Fruit fly (Drosophila melanogaster): Measurements from ENCODE around the gene ringer.

The ringer gene

DNA sequence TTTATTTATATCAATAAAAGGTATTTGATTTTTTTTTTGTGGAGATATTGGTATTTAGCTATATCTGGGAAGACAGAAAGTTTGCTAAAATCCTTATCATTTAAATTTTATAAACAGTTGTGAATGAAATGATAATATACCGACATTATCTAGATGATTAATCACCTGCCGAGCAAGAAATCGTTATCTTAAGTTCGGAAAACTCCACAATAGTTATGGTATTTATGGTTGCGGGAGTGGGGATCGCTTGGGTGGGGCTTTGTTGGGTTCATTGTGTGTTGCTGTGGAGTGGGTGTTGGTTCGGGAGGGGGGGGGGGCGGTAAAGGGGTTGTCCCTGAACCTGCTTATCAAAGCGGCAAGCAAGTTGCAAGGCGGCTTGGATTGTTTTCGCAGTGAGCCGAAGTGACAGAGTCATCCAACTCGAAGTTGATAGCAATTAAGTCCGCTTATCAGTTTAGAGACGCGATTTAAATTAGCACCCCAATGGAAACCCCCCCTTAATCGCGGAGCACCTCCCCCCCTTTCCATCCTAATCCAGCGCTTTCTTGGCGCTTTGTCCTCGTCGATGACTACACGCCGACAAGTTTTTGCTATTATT lies 33.1 kb upstream of the ringer start:
- TF ChIP-seq Rel (GFP tag; optimal IDR thresholded peaks at IDR 0.05): no peak
- TF ChIP-seq Rel (tag; optimal IDR thresholded peaks at IDR 0.05): peak; percentile 87
- no peak for TF ChIP-seq woc (GFP tag; optimal IDR thresholded peaks at IDR 0.05)

DNA sequence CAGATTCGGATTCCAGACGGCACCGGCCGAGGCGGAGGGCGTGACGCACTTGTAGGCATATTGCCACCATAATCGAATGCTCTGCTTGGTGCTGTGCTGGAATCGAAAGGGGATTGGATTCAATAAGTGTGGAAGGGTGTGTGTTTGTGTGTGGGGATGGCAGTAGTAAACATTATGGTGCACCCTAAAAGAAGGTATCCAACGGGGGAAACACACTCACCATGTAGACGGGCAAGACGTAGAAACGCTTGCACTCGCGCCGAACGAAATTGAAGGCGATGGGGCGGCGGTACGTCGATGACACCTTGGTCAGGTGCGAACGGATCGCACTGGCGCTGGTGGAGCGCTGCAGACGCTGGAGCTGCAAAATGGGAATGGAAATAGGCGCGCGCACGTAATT lies 32.0 kb upstream of the ringer start:
- no peak for TF ChIP-seq Rel (GFP tag; optimal IDR thresholded peaks at IDR 0.05)
- TF ChIP-seq Rel (tag; optimal IDR thresholded peaks at IDR 0.05): peak; percentile 77
- no peak for TF ChIP-seq sv (GFP tag; optimal IDR thresholded peaks at IDR 0.05)
- no peak for TF ChIP-seq dmrt93B (GFP tag; optimal IDR thresholded peaks at IDR 0.05)

DNA sequence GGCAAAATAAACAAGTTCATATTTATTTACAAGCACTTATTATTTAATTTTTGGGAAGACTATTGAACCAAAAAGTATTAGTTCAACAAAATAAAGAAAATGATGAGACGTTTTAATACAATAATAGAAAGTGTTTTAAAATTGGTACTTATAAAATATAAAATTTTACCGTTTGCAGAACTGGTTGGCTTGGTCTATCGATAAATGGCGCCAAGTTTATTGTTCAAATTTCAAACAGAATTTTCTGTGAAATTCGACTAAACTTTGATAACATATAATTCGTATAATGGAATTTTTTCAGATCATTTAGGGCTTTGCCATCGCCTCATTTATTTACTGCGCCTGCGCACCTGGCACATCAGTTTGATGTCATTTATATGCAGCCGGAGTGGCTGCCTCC lies 31.6 kb upstream of the ringer start:
- no peak for TF ChIP-seq Myc (optimal IDR thresholded peaks at IDR 0.05)
- TF ChIP-seq usp (GFP tag; optimal IDR thresholded peaks at IDR 0.05): no peak
- no peak for TF ChIP-seq N (GFP tag; optimal IDR thresholded peaks at IDR 0.05)
- no peak for TF ChIP-seq dsf (GFP tag; optimal IDR thresholded peaks at IDR 0.05; ENCODE audit: borderline replicate concordance)
- no peak for TF ChIP-seq Hnf4 (GFP tag; optimal IDR thresholded peaks at IDR 0.05)
- no peak for TF ChIP-seq brk (GFP tag; optimal IDR thresholded peaks at IDR 0.05)
- TF ChIP-seq GATAd (GFP tag; optimal IDR thresholded peaks at IDR 0.05): no peak
- TF ChIP-seq pan (optimal IDR thresholded peaks at IDR 0.05): no peak
- TF ChIP-seq OdsH (GFP tag; optimal IDR thresholded peaks at IDR 0.05): no peak
- TF ChIP-seq br (GFP tag; optimal IDR thresholded peaks at IDR 0.05): no peak
- TF ChIP-seq h (GFP tag; optimal IDR thresholded peaks at IDR 0.05): no peak
- TF ChIP-seq psq (GFP tag; optimal IDR thresholded peaks at IDR 0.05): no peak
- TF ChIP-seq fru (GFP tag; optimal IDR thresholded peaks at IDR 0.05): no peak
- no peak for TF ChIP-seq Jra (GFP tag; optimal IDR thresholded peaks at IDR 0.05)
- TF ChIP-seq CG32264 (GFP tag; optimal IDR thresholded peaks at IDR 0.05): no peak
- no peak for TF ChIP-seq Hr83 (GFP tag; optimal IDR thresholded peaks at IDR 0.05; ENCODE audit: poor library complexity, severe bottlenecking)
- TF ChIP-seq sv (GFP tag; optimal IDR thresholded peaks at IDR 0.05): no peak
- no peak for TF ChIP-seq Rel (GFP tag; optimal IDR thresholded peaks at IDR 0.05)
- no peak for TF ChIP-seq Rel (tag; optimal IDR thresholded peaks at IDR 0.05)
- TF ChIP-seq jim (GFP tag; optimal IDR thresholded peaks at IDR 0.05): no peak
- TF ChIP-seq CrebA (GFP tag; optimal IDR thresholded peaks at IDR 0.05; ENCODE audit: borderline replicate concordance): no peak

DNA sequence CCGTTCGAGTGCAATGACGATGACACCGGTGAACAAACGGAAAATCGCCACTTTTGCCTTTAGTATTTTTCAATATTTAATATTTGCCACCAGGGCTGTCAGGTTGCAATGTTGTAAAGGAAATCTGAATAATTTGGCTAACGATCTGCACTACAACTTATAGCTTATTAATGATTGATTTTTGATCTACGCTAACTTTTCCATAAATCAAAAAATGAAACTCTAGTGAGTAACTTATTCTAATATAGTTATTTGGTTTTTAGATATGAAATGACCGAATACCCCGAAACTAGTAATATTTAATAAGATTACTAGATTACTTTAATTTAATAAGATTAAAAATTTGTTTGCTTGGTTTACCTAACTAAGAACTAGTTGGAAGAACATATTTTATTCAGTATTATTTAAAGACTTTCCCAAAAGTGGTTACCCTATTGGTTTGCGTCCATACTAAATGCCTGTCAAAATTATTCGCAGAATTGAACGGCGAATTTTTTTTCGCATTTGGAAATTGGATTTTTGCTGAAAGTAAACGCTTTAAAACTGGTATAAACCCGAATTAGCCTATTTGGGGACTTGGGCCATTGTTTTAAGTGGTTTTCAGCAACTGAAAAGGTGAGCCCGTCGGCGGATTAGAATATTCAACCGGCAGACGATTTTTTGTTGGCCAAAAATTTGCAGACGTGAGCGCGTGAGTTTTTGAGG lies 26.8 kb upstream of the ringer start, which contains the start of the genes Agpat3 and RAF2:
Agpat3 (minus strand) TSS at position 78 of the 705 bp plus-strand sequence.
RAF2 (plus strand) TSS at position 448 of the 705 bp plus-strand sequence.
- peak; percentile 67 for TF ChIP-seq jim (GFP tag; optimal IDR thresholded peaks at IDR 0.05)
- TF ChIP-seq HLH106 (tag; optimal IDR thresholded peaks at IDR 0.05): peak; percentile 68
- TF ChIP-seq Abd-B (GFP tag; optimal IDR thresholded peaks at IDR 0.05): no peak
- TF ChIP-seq woc (GFP tag; optimal IDR thresholded peaks at IDR 0.05): peak; percentile 3
- no peak for TF ChIP-seq Hnf4 (GFP tag; optimal IDR thresholded peaks at IDR 0.05)
- TF ChIP-seq Sp1 (GFP tag; optimal IDR thresholded peaks at IDR 0.05): peak; percentile 8
- TF ChIP-seq psq (GFP tag; optimal IDR thresholded peaks at IDR 0.05): peak; percentile 10
- no peak for TF ChIP-seq dmrt93B (GFP tag; optimal IDR thresholded peaks at IDR 0.05)
- peak; percentile 55 for TF ChIP-seq Hr83 (GFP tag; optimal IDR thresholded peaks at IDR 0.05; ENCODE audit: poor library complexity, severe bottlenecking)
- TF ChIP-seq ey (GFP tag; optimal IDR thresholded peaks at IDR 0.05): peak; percentile 26
- peak in 1 of 2 experiments; percentile 46 for TF ChIP-seq foxo (GFP tag; optimal IDR thresholded peaks at IDR 0.05)

DNA sequence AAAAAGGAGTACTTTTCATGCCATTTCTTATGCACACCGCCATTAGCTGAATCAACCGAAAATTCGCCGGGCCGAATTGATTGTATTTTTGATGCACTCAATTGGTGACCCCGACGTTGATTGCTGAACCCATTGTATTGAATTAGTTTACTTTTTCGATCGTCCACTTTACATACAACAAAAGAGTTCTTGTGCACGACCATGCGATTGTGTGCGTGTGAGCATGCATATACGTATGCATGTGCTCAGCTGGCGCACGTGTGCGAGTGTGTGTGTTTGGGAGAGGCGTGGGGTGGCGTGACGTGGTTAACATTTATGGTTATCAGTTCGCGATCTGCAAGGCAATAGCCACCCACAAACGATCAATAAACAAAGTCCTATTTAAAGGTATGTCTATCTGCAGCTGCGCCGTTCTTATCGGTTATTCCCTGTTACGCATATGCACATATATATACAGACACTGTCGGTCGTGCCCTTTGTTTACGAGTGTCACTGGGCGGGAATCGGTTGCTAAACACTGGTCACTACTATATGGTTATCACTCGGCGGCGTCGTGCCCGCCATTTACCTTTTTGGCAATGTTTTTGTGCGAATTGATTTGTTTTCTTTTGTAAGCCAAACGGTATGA lies 26.1 kb upstream of the ringer start:
- TF ChIP-seq br (GFP tag; optimal IDR thresholded peaks at IDR 0.05) (peak; percentile 2), woc (GFP tag; optimal IDR thresholded peaks at IDR 0.05) (peak; percentile 0), tai (GFP tag; optimal IDR thresholded peaks at IDR 0.05) (no peak), OdsH (GFP tag; optimal IDR thresholded peaks at IDR 0.05) (peak; percentile 43), h (GFP tag; optimal IDR thresholded peaks at IDR 0.05) (peak; percentile 66), Hr83 (GFP tag; optimal IDR thresholded peaks at IDR 0.05; ENCODE audit: poor library complexity, severe bottlenecking) (no peak), foxo (GFP tag; optimal IDR thresholded peaks at IDR 0.05) (no peak), Hnf4 (GFP tag; optimal IDR thresholded peaks at IDR 0.05) (peak; percentile 29), Hr78 (GFP tag; optimal IDR thresholded peaks at IDR 0.05) (no peak), N (GFP tag; optimal IDR thresholded peaks at IDR 0.05) (peak; percentile 38), Sp1 (GFP tag; optimal IDR thresholded peaks at IDR 0.05) (peak; percentile 14), Rel (GFP tag; optimal IDR thresholded peaks at IDR 0.05) (peak; percentile 3), Rel (tag; optimal IDR thresholded peaks at IDR 0.05) (peak; percentile 62), Dif (GFP tag; optimal IDR thresholded peaks at IDR 0.05; ENCODE audit: partially characterized antibody) (no peak), CrebA (GFP tag; optimal IDR thresholded peaks at IDR 0.05; ENCODE audit: borderline replicate concordance) (peak; percentile 87), brk (GFP tag; optimal IDR thresholded peaks at IDR 0.05) (no peak)

Data from whole organism, wandering third instar larva.